Fruit fly (Drosophila melanogaster) whole organism, embryonic: Measurements from ENCODE around the gene CG13313.
A peak's percentile ranks its signal among the peaks of the same experiment; 100 is the strongest.

Source experiments
- Antp ChIP-seq: fragments of 200-800 bp; sonication (Bioruptor generic); optimal IDR thresholded peaks from 3 replicates; lab custom pipeline; 2016; ENCODE audit warnings: missing biosample characterization, missing genetic modification characterization
- CG10321 ChIP-seq: fragments of 200-800 bp; sonication (Bioruptor generic); IDR thresholded peaks from 2 replicates; pipeline ENCODE4 v1.3.6; 2022; ENCODE audit warnings: missing biosample characterization, missing genetic modification characterization
- CG10366 ChIP-seq: fragments of 200-800 bp; sonication (Bioruptor generic); IDR thresholded peaks from 2 replicates; pipeline ENCODE4 v1.3.6; 2022; ENCODE audit warnings: missing biosample characterization, missing genetic modification characterization
- CG10979 ChIP-seq: fragments of 200-800 bp; sonication (Bioruptor generic); optimal IDR thresholded peaks from 2 replicates; lab custom pipeline; 2018; ENCODE audit warnings: missing biosample characterization, mild to moderate bottlenecking, missing genetic modification characterization, moderate library complexity
- CG12104 ChIP-seq: fragments of 200-800 bp; sonication (Bioruptor generic); optimal IDR thresholded peaks from 3 replicates; lab custom pipeline; 2016; ENCODE audit warnings: missing biosample characterization, missing genetic modification characterization
- CG12236 ChIP-seq: fragments of 200-800 bp; sonication (Bioruptor generic); optimal IDR thresholded peaks from 2 replicates; lab custom pipeline; 2016; ENCODE audit warnings: missing biosample characterization, missing genetic modification characterization
- CG1529 ChIP-seq: fragments of 200-800 bp; sonication (Bioruptor generic); optimal IDR thresholded peaks from 3 replicates; lab custom pipeline; 2018; ENCODE audit warnings: missing biosample characterization, missing genetic modification characterization
- CG16863 ChIP-seq: fragments of 200-800 bp; sonication (Bioruptor generic); optimal IDR thresholded peaks from 3 replicates; lab custom pipeline; 2016; ENCODE audit warnings: missing biosample characterization, missing genetic modification characterization
- CG18619 ChIP-seq: fragments of 200-800 bp; sonication (Bioruptor generic); optimal IDR thresholded peaks from 3 replicates; lab custom pipeline; 2017; ENCODE audit warnings: missing biosample characterization, mild to moderate bottlenecking, missing genetic modification characterization
- CG2199 ChIP-seq: fragments of 200-800 bp; sonication (Bioruptor generic); IDR thresholded peaks from 3 replicates; pipeline ENCODE4 v1.3.6; 2022; ENCODE audit warnings: missing biosample characterization, missing genetic modification characterization
- CG2889 ChIP-seq: fragments of 200-800 bp; sonication (Bioruptor generic); IDR thresholded peaks from 3 replicates; pipeline ENCODE4 v1.3.6; 2022; ENCODE audit warnings: missing biosample characterization, missing genetic modification characterization
- CG33213 ChIP-seq: fragments of 200-800 bp; sonication (Bioruptor generic); optimal IDR thresholded peaks from 3 replicates; lab custom pipeline; 2016; ENCODE audit warnings: missing biosample characterization, missing genetic modification characterization
- CG43689 ChIP-seq: fragments of 200-800 bp; sonication (Bioruptor generic); IDR thresholded peaks from 2 replicates; pipeline ENCODE4 v1.3.6; 2022; ENCODE audit warnings: missing biosample characterization, missing genetic modification characterization
- CG6175 ChIP-seq: fragments of 200-800 bp; sonication (Bioruptor generic); IDR thresholded peaks from 3 replicates; pipeline ENCODE4 v1.3.6; 2022; ENCODE audit warnings: missing biosample characterization, missing genetic modification characterization
- CG6683 ChIP-seq: fragments of 200-800 bp; sonication (Bioruptor generic); optimal IDR thresholded peaks from 2 replicates; lab custom pipeline; 2017; ENCODE audit warnings: missing biosample characterization, mild to moderate bottlenecking, missing genetic modification characterization, missing genetic modification reagents
- CG8089 ChIP-seq: fragments of 200-800 bp; sonication (Bioruptor generic); optimal IDR thresholded peaks from 3 replicates; lab custom pipeline; 2016; ENCODE audit warnings: missing biosample characterization, missing genetic modification characterization
- CG9609 ChIP-seq: fragments of 200-800 bp; sonication (Bioruptor generic); optimal IDR thresholded peaks from 3 replicates; lab custom pipeline; 2016; ENCODE audit warnings: missing biosample characterization, missing genetic modification characterization
- Chrac-16 ChIP-seq: fragments of 200-800 bp; sonication (Bioruptor generic); optimal IDR thresholded peaks from 3 replicates; lab custom pipeline; 2016; ENCODE audit warnings: missing biosample characterization, missing genetic modification characterization
- Dbx ChIP-seq: fragments of 200-800 bp; sonication (Bioruptor generic); IDR thresholded peaks from 3 replicates; pipeline ENCODE4 v1.3.6; 2022; ENCODE audit warnings: missing biosample characterization, missing genetic modification characterization
- Dref ChIP-seq: fragments of 200-800 bp; sonication (Bioruptor generic); IDR thresholded peaks from 2 replicates; pipeline ENCODE4 v1.3.6; 2022; ENCODE audit warnings: missing biosample characterization, missing genetic modification characterization
- H15 ChIP-seq: fragments of 200-800 bp; sonication (Bioruptor generic); IDR thresholded peaks from 3 replicates; pipeline ENCODE4 v1.3.6; 2022; ENCODE audit warnings: missing biosample characterization, missing genetic modification characterization
- HLHmδ ChIP-seq: fragments of 200-800 bp; sonication (Bioruptor generic); optimal IDR thresholded peaks from 2 replicates; lab custom pipeline; 2018; ENCODE audit warnings: missing biosample characterization, mild to moderate bottlenecking, missing genetic modification characterization, moderate library complexity
- HmgZ ChIP-seq: fragments of 200-800 bp; sonication (Bioruptor generic); optimal IDR thresholded peaks from 2 replicates; lab custom pipeline; 2018; ENCODE audit warnings: missing biosample characterization, mild to moderate bottlenecking, missing genetic modification characterization
- Nf-YC ChIP-seq: fragments of 200-800 bp; optimal IDR thresholded peaks from 3 replicates; lab custom pipeline; 2019; ENCODE audit warnings: missing biosample characterization, mild to moderate bottlenecking, missing genetic modification characterization, moderate library complexity
- Sin3A ChIP-seq: fragments of >200 bp; optimal IDR thresholded peaks from 2 replicates; lab custom pipeline; 2018
- TFAM ChIP-seq: fragments of 200-800 bp; sonication (Bioruptor generic); optimal IDR thresholded peaks from 2 replicates; lab custom pipeline; 2017; ENCODE audit warnings: missing biosample characterization, missing genetic modification characterization, inconsistent platforms
- ara ChIP-seq: fragments of 200-800 bp; sonication (Bioruptor generic); IDR thresholded peaks from 2 replicates; pipeline ENCODE4 v1.3.6; 2022; ENCODE audit warnings: missing biosample characterization, missing genetic modification characterization
- bbx ChIP-seq: fragments of 200-800 bp; sonication (Bioruptor generic); IDR thresholded peaks from 2 replicates; pipeline ENCODE4 v1.3.6; 2022; ENCODE audit warnings: missing biosample characterization, missing genetic modification characterization; ENCODE audit not compliant: partially characterized antibody
- crc ChIP-seq: fragments of 200-800 bp; sonication (Bioruptor generic); optimal IDR thresholded peaks from 2 replicates; lab custom pipeline; 2016; ENCODE audit warnings: missing biosample characterization, missing genetic modification characterization
- dimm ChIP-seq: fragments of 200-800 bp; sonication (Bioruptor generic); IDR thresholded peaks from 2 replicates; pipeline ENCODE4 v1.3.6; 2022; ENCODE audit warnings: missing biosample characterization, missing genetic modification characterization
- dm ChIP-seq: fragments of 200-800 bp; sonication (Bioruptor generic); optimal IDR thresholded peaks from 3 replicates; lab custom pipeline; 2016; ENCODE audit warnings: missing biosample characterization, missing genetic modification characterization
- dpn ChIP-seq, 2 experiments: fragments of 200-800 bp; sonication (Bioruptor generic); optimal IDR thresholded peaks; 3 replicates each; lab custom pipeline; 2016; ENCODE audit warnings: missing biosample characterization in 2 of 2, missing genetic modification characterization in 2 of 2
- dysf ChIP-seq: fragments of 200-800 bp; sonication (Bioruptor generic); IDR thresholded peaks from 3 replicates; pipeline ENCODE4 v1.3.6; 2022; ENCODE audit warnings: missing biosample characterization, missing genetic modification characterization
- gsb ChIP-seq: fragments of 200-800 bp; sonication (Bioruptor generic); IDR thresholded peaks from 2 replicates; pipeline ENCODE4 v1.3.6; 2022; ENCODE audit warnings: missing biosample characterization, missing genetic modification characterization
- h ChIP-seq: fragments of >200 bp; optimal IDR thresholded peaks from 2 replicates; lab custom pipeline; 2017
- her ChIP-seq: fragments of 200-800 bp; sonication (Bioruptor generic); optimal IDR thresholded peaks from 2 replicates; lab custom pipeline; 2016; ENCODE audit warnings: missing biosample characterization, missing genetic modification characterization
- hth ChIP-seq: fragments of >200 bp; optimal IDR thresholded peaks from 2 replicates; lab custom pipeline; 2017; ENCODE audit warnings: inconsistent platforms
- mld ChIP-seq: fragments of 200-800 bp; sonication (Bioruptor generic); IDR thresholded peaks from 3 replicates; pipeline ENCODE4 v1.3.6; 2022; ENCODE audit warnings: missing biosample characterization, missing genetic modification characterization; ENCODE audit not compliant: partially characterized antibody
- nom ChIP-seq: fragments of 200-800 bp; sonication (Bioruptor generic); optimal IDR thresholded peaks from 2 replicates; lab custom pipeline; 2017; ENCODE audit warnings: missing biosample characterization, missing genetic modification characterization, mild to moderate bottlenecking, moderate library complexity, missing genetic modification reagents
- org-1 ChIP-seq: fragments of 200-800 bp; sonication (Bioruptor generic); optimal IDR thresholded peaks from 2 replicates; lab custom pipeline; 2017; ENCODE audit warnings: missing biosample characterization, missing genetic modification characterization
- pita ChIP-seq: fragments of 200-800 bp; sonication (Bioruptor generic); optimal IDR thresholded peaks from 2 replicates; lab custom pipeline; 2017; ENCODE audit warnings: missing biosample characterization, mild to moderate bottlenecking, missing genetic modification characterization
- pnt ChIP-seq: fragments of 200-800 bp; sonication (Bioruptor generic); optimal IDR thresholded peaks from 3 replicates; lab custom pipeline; 2016; ENCODE audit warnings: missing biosample characterization, missing genetic modification characterization
- psq ChIP-seq: fragments of 200-800 bp; sonication (Bioruptor generic); optimal IDR thresholded peaks from 2 replicates; lab custom pipeline; 2017; ENCODE audit warnings: missing biosample characterization, missing genetic modification characterization
- row ChIP-seq: fragments of 200-800 bp; sonication (Bioruptor generic); IDR thresholded peaks from 3 replicates; pipeline ENCODE4 v1.3.6; 2022; ENCODE audit warnings: missing biosample characterization, missing genetic modification characterization
- shn ChIP-seq: fragments of 200-800 bp; sonication (Bioruptor generic); optimal IDR thresholded peaks from 3 replicates; lab custom pipeline; 2016; ENCODE audit warnings: missing biosample characterization, missing genetic modification characterization
- slou ChIP-seq: fragments of 200-800 bp; sonication (Bioruptor generic); optimal IDR thresholded peaks from 3 replicates; lab custom pipeline; 2016; ENCODE audit warnings: missing biosample characterization, missing genetic modification characterization
- sna ChIP-seq: fragments of 200-800 bp; sonication (Bioruptor generic); IDR thresholded peaks from 2 replicates; pipeline ENCODE4 v1.3.6; 2022; ENCODE audit warnings: missing biosample characterization, missing genetic modification characterization; ENCODE audit not compliant: partially characterized antibody
- stc ChIP-seq: fragments of 200-800 bp; sonication (Bioruptor generic); IDR thresholded peaks from 2 replicates; pipeline ENCODE4 v1.3.6; 2022; ENCODE audit warnings: missing biosample characterization, missing genetic modification characterization
- toy ChIP-seq: fragments of 200-800 bp; sonication (Bioruptor generic); IDR thresholded peaks from 2 replicates; pipeline ENCODE4 v1.3.6; 2022; ENCODE audit warnings: missing biosample characterization, missing genetic modification characterization
- unpg ChIP-seq: fragments of 200-800 bp; sonication (Bioruptor generic); optimal IDR thresholded peaks from 3 replicates; lab custom pipeline; 2018; ENCODE audit warnings: missing biosample characterization, mild to moderate bottlenecking, missing genetic modification characterization, moderate library complexity
- vfl ChIP-seq: fragments of 200-800 bp; sonication (Bioruptor generic); optimal IDR thresholded peaks from 2 replicates; lab custom pipeline; 2016; ENCODE audit warnings: missing biosample characterization, missing genetic modification characterization
- vvl ChIP-seq: fragments of 200-800 bp; sonication (Bioruptor generic); IDR thresholded peaks from 2 replicates; pipeline ENCODE4 v1.3.6; 2022; ENCODE audit warnings: missing biosample characterization, missing genetic modification characterization
- yki ChIP-seq: fragments of >200 bp; optimal IDR thresholded peaks from 3 replicates; lab custom pipeline; 2018

CG13313 gene

DNA sequence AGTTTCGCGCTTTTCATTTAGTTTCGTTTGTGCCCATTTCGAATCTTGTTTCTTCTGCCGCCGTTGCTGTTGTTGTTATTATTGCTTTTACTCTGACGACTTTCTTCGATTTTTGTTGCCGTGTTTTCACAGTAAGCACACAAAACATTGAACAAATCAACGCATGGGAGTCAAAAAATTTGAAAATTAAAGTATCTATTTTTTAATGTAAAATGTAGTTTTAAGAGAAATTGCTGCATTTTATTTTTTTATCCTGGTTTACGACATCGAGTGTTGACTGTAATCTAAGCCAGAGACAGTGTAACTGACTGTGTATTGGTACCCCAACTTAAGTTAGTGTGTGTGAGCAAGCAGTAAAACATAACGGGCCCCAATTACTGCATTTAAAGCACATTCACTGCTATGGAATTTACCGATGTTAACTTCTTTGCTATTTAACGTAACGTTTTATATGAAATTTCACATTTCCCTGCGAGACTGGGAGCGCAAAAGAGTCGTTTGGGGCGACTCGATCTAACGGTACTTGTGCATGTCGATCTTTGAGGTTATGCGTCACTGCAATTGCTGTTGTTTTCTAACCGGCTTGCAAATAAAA lies 37.6 kb downstream of the CG13313 start (continued):
- TF ChIP-seq H15 (peak; percentile 68; the same call in 2 of the 3 replicates), CG33213 (GFP tag; lab: Kevin White, UChicago) (peak; percentile 29), yki (lab: Kevin White, UChicago) (no peak), unpg (peak; percentile 64), CG10321 (GFP tag; lab: Robert Waterston, UW) (no peak), CG6175 (no peak), CG16863 (peak; percentile 45), CG2199 (0 out of 3 replicates have a peak, but pooled peaks have one; percentile 42), psq (GFP tag; lab: Kevin White, UChicago) (no peak), pita (GFP tag; lab: Kevin White, UChicago) (no peak), CG6683 (GFP tag; lab: Kevin White, UChicago) (no peak), CG43689 (GFP tag; lab: Robert Waterston, UW) (no peak), her (GFP tag; lab: Kevin White, UChicago) (no peak), dimm (peak; percentile 51; the same call in 1 of the 2 replicates), gsb (GFP tag; lab: Robert Waterston, UW) (no peak), dysf (GFP tag; lab: Robert Waterston, UW) (peak; percentile 54; the same call in 2 of the 3 replicates), sna (no peak), Nf-YC (tag; lab: Kevin White, UChicago) (no peak), HmgZ (tag; lab: Kevin White, UChicago) (peak; percentile 13), CG1529 (peak; percentile 23), dm (peak; percentile 10), row (GFP tag; lab: Robert Waterston, UW) (peak; percentile 79), shn (GFP tag; lab: Kevin White, UChicago) (no peak), dpn (GFP tag; optimal IDR thresholded peaks at IDR 0.05; lab: Kevin White, UChicago) (peak; percentile 37 to 71), stc (GFP tag; lab: Robert Waterston, UW) (peak; percentile 62; the same call in 1 of the 2 replicates), CG12236 (GFP tag; lab: Kevin White, UChicago) (no peak), Chrac-16 (GFP tag; lab: Kevin White, UChicago) (peak; percentile 63), ara (GFP tag; lab: Robert Waterston, UW) (peak; percentile 80), Antp (GFP tag; lab: Kevin White, UChicago) (peak; percentile 20), CG12104 (peak; percentile 25), toy (GFP tag; lab: Robert Waterston, UW) (no peak), bbx (GFP tag; lab: Robert Waterston, UW) (no peak), Sin3A (lab: Kevin White, UChicago) (no peak), h (lab: Kevin White, UChicago) (no peak), CG10979 (tag; lab: Kevin White, UChicago) (peak; percentile 69), pnt (GFP tag; lab: Kevin White, UChicago) (peak; percentile 24), CG10366 (GFP tag; lab: Robert Waterston, UW) (peak; percentile 65), hth (no peak), slou (no peak), vvl (GFP tag; lab: Robert Waterston, UW) (peak; percentile 84), CG8089 (no peak), mld (no peak), vfl (GFP tag; lab: Kevin White, UChicago) (no peak), Dref (GFP tag; lab: Robert Waterston, UW) (no peak), TFAM (GFP tag; lab: Kevin White, UChicago) (no peak), HLHmδ (GFP tag; lab: Kevin White, UChicago) (no peak), org-1 (GFP tag; lab: Kevin White, UChicago) (no peak), Dbx (0 out of 3 replicates have a peak, but pooled peaks have one; percentile 37), CG18619 (GFP tag; lab: Kevin White, UChicago) (peak; percentile 23), crc (no peak), nom (GFP tag; lab: Kevin White, UChicago) (no peak), CG2889 (GFP tag; lab: Robert Waterston, UW) (0 out of 3 replicates have a peak, but pooled peaks have one; percentile 37), CG9609 (GFP tag; lab: Kevin White, UChicago) (peak; percentile 24)
